Worm (Caenorhabditis elegans): ENCODE measurements around the gene F59A2.5.

DNA sequence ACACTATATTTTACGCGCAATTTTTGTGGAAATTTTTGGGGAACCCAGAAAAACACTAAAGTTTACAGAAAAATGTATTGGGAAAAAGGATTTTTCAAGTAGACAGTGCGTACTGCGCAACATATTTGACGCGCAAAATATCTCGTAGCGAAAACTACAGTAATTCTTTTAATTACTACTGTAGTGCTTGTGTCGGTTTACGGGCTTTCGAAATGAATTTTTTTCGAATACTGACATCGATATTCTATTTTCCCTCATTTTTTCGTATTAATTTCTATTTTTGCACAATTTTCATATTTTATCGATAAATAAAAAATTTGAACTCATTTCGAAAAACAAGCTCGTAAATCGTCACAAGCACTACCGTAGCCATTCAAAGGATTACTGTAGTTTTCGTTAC, 23.9 kb downstream of the F59A2.5 start:
- TF ChIP-seq sptf-2 (GFP tag; optimal IDR thresholded peaks at IDR 0.05), result no peak
- no peak for TF ChIP-seq dox-1 (GFP tag; IDR thresholded peaks at IDR 0.05)
- no peak for TF ChIP-seq chd-7 (tag; optimal IDR thresholded peaks at IDR 0.05)
- TF ChIP-seq snpc-4 (GFP tag; optimal IDR thresholded peaks at IDR 0.05), result no peak
- TF ChIP-seq snpc-4 (tag; optimal IDR thresholded peaks at IDR 0.05), result no peak
- no peak for TF ChIP-seq xnd-1 (tag; optimal IDR thresholded peaks at IDR 0.05)
- TF ChIP-seq F10E7.11 (tag; optimal IDR thresholded peaks at IDR 0.05), result no peak
- TF ChIP-seq aptf-2 (GFP tag; conservative IDR thresholded peaks at IDR 0.05), result no peak
- no peak for TF ChIP-seq rcor-1 (GFP tag; IDR thresholded peaks at IDR 0.05)
- no peak for TF ChIP-seq ceh-79 (tag; optimal IDR thresholded peaks at IDR 0.05)
- TF ChIP-seq C17E4.6 (GFP tag; IDR thresholded peaks at IDR 0.05), result no peak
- TF ChIP-seq pha-4 (tag; optimal IDR thresholded peaks at IDR 0.05), result no peak

All from whole organism, young adult.